Fruit fly (Drosophila melanogaster) whole organism: ENCODE measurements around the gene CG32437.

ENCODE experiments used
- pan ChIP-seq: fragments of >200 bp; optimal IDR thresholded peaks from 2 replicates; lab custom pipeline; 2017
- psq ChIP-seq: fragments of >200 bp; optimal IDR thresholded peaks from 2 replicates; lab custom pipeline; 2017

dm6 chr3L:21389758-21390157, 32.3 kb downstream of the CG32437 start:
- no peak for TF ChIP-seq psq (lab: Kevin White, UChicago)
- no peak for TF ChIP-seq pan
